Worm (Caenorhabditis elegans) whole organism, L2 larva: ENCODE measurements around the gene acr-12.

Source experiments
- C34F6.9 ChIP-seq: fragments of 150-350 bp; optimal IDR thresholded peaks from 2 replicates; lab custom pipeline; 2014; ENCODE audit warnings: missing biosample characterization, missing genetic modification characterization
- F13H6.1 ChIP-seq: sonication (generic microtip); optimal IDR thresholded peaks from 2 replicates; lab custom pipeline; 2016; ENCODE audit warnings: missing genetic modification characterization, missing compliant biosample characterization
- R02D3.7 ChIP-seq: fragments of 150-350 bp; optimal IDR thresholded peaks from 2 replicates; lab custom pipeline; 2014; ENCODE audit warnings: missing biosample characterization, missing genetic modification characterization
- Y55F3AM.14 ChIP-seq: fragments of 200-800 bp; sonication (Bioruptor generic); optimal IDR thresholded peaks from 2 replicates; lab custom pipeline; 2018; ENCODE audit warnings: mild to moderate bottlenecking, missing genetic modification characterization, missing compliant biosample characterization
- ZK546.5 ChIP-seq: sonication (generic microtip); optimal IDR thresholded peaks from 2 replicates; lab custom pipeline; 2017; ENCODE audit warnings: missing biosample characterization, missing genetic modification characterization
- alr-1 ChIP-seq: fragments of 150-350 bp; optimal IDR thresholded peaks from 2 replicates; lab custom pipeline; 2014; ENCODE audit warnings: missing biosample characterization, missing genetic modification characterization
- aly-2 ChIP-seq: fragments of 150-350 bp; optimal IDR thresholded peaks from 2 replicates; lab custom pipeline; 2014; ENCODE audit warnings: missing biosample characterization, missing genetic modification characterization
- ama-1 ChIP-seq: fragments of 150-350 bp; optimal IDR thresholded peaks from 2 replicates; lab custom pipeline; 2018; ENCODE audit warnings: inconsistent platforms
- blmp-1 ChIP-seq: sonication (generic microtip); optimal IDR thresholded peaks from 2 replicates; lab custom pipeline; 2017; ENCODE audit warnings: missing genetic modification characterization, mild to moderate bottlenecking, missing compliant biosample characterization, antibody characterized with exemption, moderate library complexity; ENCODE audit not compliant: insufficient read depth
- ceh-16 ChIP-seq: fragments of 150-350 bp; optimal IDR thresholded peaks from 2 replicates; lab custom pipeline; 2014; ENCODE audit warnings: missing biosample characterization, missing genetic modification characterization
- ceh-82 ChIP-seq: fragments of 150-350 bp; optimal IDR thresholded peaks from 2 replicates; lab custom pipeline; 2014; ENCODE audit warnings: missing biosample characterization, missing genetic modification characterization
- crh-2 ChIP-seq: sonication (generic microtip); optimal IDR thresholded peaks from 2 replicates; lab custom pipeline; 2017; ENCODE audit warnings: missing biosample characterization, missing genetic modification characterization
- dmd-4 ChIP-seq: sonication (generic microtip); optimal IDR thresholded peaks from 2 replicates; lab custom pipeline; 2017; ENCODE audit warnings: missing biosample characterization, missing genetic modification characterization
- egl-27 ChIP-seq: sonication (generic microtip); optimal IDR thresholded peaks from 3 replicates; lab custom pipeline; 2017; ENCODE audit warnings: missing biosample characterization, missing genetic modification reagents, missing genetic modification characterization
- elt-1 ChIP-seq: fragments of 150-350 bp; optimal IDR thresholded peaks from 2 replicates; lab custom pipeline; 2014; ENCODE audit warnings: missing biosample characterization, missing genetic modification characterization
- elt-3 ChIP-seq: sonication (generic microtip); optimal IDR thresholded peaks from 2 replicates; lab custom pipeline; 2017; ENCODE audit warnings: missing biosample characterization, missing genetic modification characterization
- fos-1 ChIP-seq: fragments of 150-350 bp; optimal IDR thresholded peaks from 2 replicates; lab custom pipeline; 2014; ENCODE audit warnings: missing biosample characterization, missing genetic modification characterization
- gmeb-1 ChIP-seq: fragments of 150-350 bp; optimal IDR thresholded peaks from 2 replicates; lab custom pipeline; 2014; ENCODE audit warnings: missing biosample characterization, missing genetic modification characterization
- lin-11 ChIP-seq: fragments of 150-350 bp; sonication (generic microtip); optimal IDR thresholded peaks from 2 replicates; lab custom pipeline; 2014; ENCODE audit warnings: missing biosample characterization, missing genetic modification characterization, inconsistent platforms, mixed read lengths
- lin-13 ChIP-seq: fragments of 150-350 bp; optimal IDR thresholded peaks from 2 replicates; lab custom pipeline; 2014; ENCODE audit warnings: missing biosample characterization, missing genetic modification reagents, missing genetic modification characterization
- lin-39 ChIP-seq: fragments of 150-350 bp; optimal IDR thresholded peaks from 2 replicates; lab custom pipeline; 2014; ENCODE audit warnings: missing biosample characterization, missing genetic modification reagents, missing genetic modification characterization
- lsy-2 ChIP-seq, 2 experiments: fragments of 150-350 bp in 1 of 2; sonication (generic microtip) in 1 of 2; optimal IDR thresholded peaks; 2 replicates each; lab custom pipeline; 2014 to 2017; ENCODE audit warnings: missing biosample characterization in 2 of 2, missing genetic modification characterization in 2 of 2
- mab-5 ChIP-seq: fragments of 150-350 bp; optimal IDR thresholded peaks from 2 replicates; lab custom pipeline; 2014; ENCODE audit warnings: missing biosample characterization, missing genetic modification characterization
- mbf-1 ChIP-seq: sonication (generic microtip); optimal IDR thresholded peaks from 2 replicates; lab custom pipeline; 2017; ENCODE audit warnings: missing biosample characterization, missing genetic modification characterization
- mdl-1 ChIP-seq, 2 experiments: fragments of 150-350 bp in 1 of 2; sonication (generic microtip) in 1 of 2; optimal IDR thresholded peaks; 2 replicates each; lab custom pipeline; 2017; ENCODE audit warnings: missing biosample characterization in 2 of 2, missing genetic modification characterization in 2 of 2
- nhr-10 ChIP-seq: sonication (generic microtip); optimal IDR thresholded peaks from 2 replicates; lab custom pipeline; 2017; ENCODE audit warnings: missing biosample characterization, missing genetic modification characterization
- nhr-11 ChIP-seq: fragments of 150-350 bp; optimal IDR thresholded peaks from 2 replicates; lab custom pipeline; 2014; ENCODE audit warnings: missing biosample characterization, missing genetic modification characterization
- nhr-12 ChIP-seq: fragments of 150-350 bp; optimal IDR thresholded peaks from 2 replicates; lab custom pipeline; 2014; ENCODE audit warnings: missing biosample characterization, missing genetic modification characterization
- nhr-129 ChIP-seq: fragments of 150-350 bp; optimal IDR thresholded peaks from 2 replicates; lab custom pipeline; 2014; ENCODE audit warnings: missing biosample characterization, missing genetic modification characterization
- nhr-21 ChIP-seq: fragments of 150-350 bp; optimal IDR thresholded peaks from 2 replicates; lab custom pipeline; 2014; ENCODE audit warnings: missing biosample characterization, missing genetic modification characterization
- nhr-23 ChIP-seq: fragments of 150-350 bp; optimal IDR thresholded peaks from 2 replicates; lab custom pipeline; 2014; ENCODE audit warnings: missing biosample characterization, missing genetic modification reagents, missing genetic modification characterization
- nhr-237 ChIP-seq: fragments of 150-350 bp; optimal IDR thresholded peaks from 2 replicates; lab custom pipeline; 2014; ENCODE audit warnings: missing biosample characterization, missing genetic modification characterization
- nhr-25 ChIP-seq: fragments of 150-350 bp; sonication (generic microtip); optimal IDR thresholded peaks from 3 replicates; lab custom pipeline; 2014; ENCODE audit warnings: missing biosample characterization, missing genetic modification characterization
- nhr-6 ChIP-seq: fragments of 150-350 bp; optimal IDR thresholded peaks from 2 replicates; lab custom pipeline; 2014; ENCODE audit warnings: missing biosample characterization, missing genetic modification characterization
- nhr-77 ChIP-seq: fragments of 150-350 bp; optimal IDR thresholded peaks from 2 replicates; lab custom pipeline; 2014; ENCODE audit warnings: missing biosample characterization, missing genetic modification characterization
- peb-1 ChIP-seq: fragments of 150-350 bp; optimal IDR thresholded peaks from 2 replicates; lab custom pipeline; 2014; ENCODE audit warnings: missing biosample characterization, missing genetic modification characterization
- sem-4 ChIP-seq: fragments of 150-350 bp; optimal IDR thresholded peaks from 2 replicates; lab custom pipeline; 2014; ENCODE audit warnings: missing biosample characterization, missing genetic modification reagents, missing genetic modification characterization
- skn-1 ChIP-seq: sonication (generic microtip); optimal IDR thresholded peaks from 2 replicates; lab custom pipeline; 2017; ENCODE audit warnings: missing biosample characterization, missing genetic modification characterization
- sma-3 ChIP-seq: sonication (generic microtip); optimal IDR thresholded peaks from 2 replicates; lab custom pipeline; 2016; ENCODE audit warnings: missing genetic modification reagents, missing genetic modification characterization, missing compliant biosample characterization
- sma-9 ChIP-seq, 2 experiments: fragments of 150-350 bp in 1 of 2; sonication (generic microtip) in 1 of 2; optimal IDR thresholded peaks; 2 replicates each; lab custom pipeline; 2014 to 2016; ENCODE audit warnings: missing genetic modification characterization in 2 of 2, mild to moderate bottlenecking in 1 of 2, missing biosample characterization in 1 of 2, missing compliant biosample characterization in 1 of 2, missing genetic modification reagents in 1 of 2, moderate library complexity in 1 of 2
- snpc-4 ChIP-seq: fragments of 150-350 bp; optimal IDR thresholded peaks from 2 replicates; lab custom pipeline; 2014; ENCODE audit warnings: missing biosample characterization, missing genetic modification characterization
- unc-39 ChIP-seq: fragments of 150-350 bp; optimal IDR thresholded peaks from 2 replicates; lab custom pipeline; 2014; ENCODE audit warnings: missing biosample characterization, missing genetic modification characterization
- unc-55 ChIP-seq: fragments of 150-350 bp; sonication (generic microtip); optimal IDR thresholded peaks from 3 replicates; lab custom pipeline; 2014; ENCODE audit warnings: missing biosample characterization, missing genetic modification reagents, missing genetic modification characterization
- unc-62 ChIP-seq: fragments of 150-350 bp; optimal IDR thresholded peaks from 2 replicates; lab custom pipeline; 2014; ENCODE audit warnings: missing biosample characterization, missing genetic modification reagents, missing genetic modification characterization
- zag-1 ChIP-seq: fragments of 150-350 bp; optimal IDR thresholded peaks from 2 replicates; lab custom pipeline; 2014; ENCODE audit warnings: missing biosample characterization, missing genetic modification characterization
- ztf-1 ChIP-seq: fragments of 200-800 bp; sonication (Bioruptor generic); conservative IDR thresholded peaks from 2 replicates; pipeline ENCODE4 v1.3.6; 2022; ENCODE audit warnings: missing genetic modification characterization, missing compliant biosample characterization
- ztf-11 ChIP-seq: sonication (generic microtip); optimal IDR thresholded peaks from 2 replicates; lab custom pipeline; 2017; ENCODE audit warnings: missing biosample characterization, missing genetic modification characterization
- ztf-4 ChIP-seq: fragments of 150-350 bp; optimal IDR thresholded peaks from 2 replicates; lab custom pipeline; 2014; ENCODE audit warnings: missing biosample characterization, missing genetic modification characterization

acr-12 gene

ce11 chrX:13514384-13514783 is 18.3 kb upstream of the acr-12 start:
- TF ChIP-seq lin-11 (tag; lab: Kevin White, UChicago) = no peak
- TF ChIP-seq nhr-23 = no peak
- TF ChIP-seq skn-1 (tag; lab: Kevin White, UChicago) = peak; percentile 88
- TF ChIP-seq fos-1 = peak; percentile 82
- peak; percentile 86 for TF ChIP-seq mab-5
- peak; percentile 83 for TF ChIP-seq snpc-4 (tag; lab: Kevin White, UChicago)
- peak; percentile 96 for TF ChIP-seq nhr-21
- peak; percentile 33 for TF ChIP-seq blmp-1 (tag; lab: Kevin White, UChicago)
- TF ChIP-seq sma-3 = peak; percentile 91
- peak; percentile 34 for TF ChIP-seq ceh-82
- TF ChIP-seq nhr-25 (tag; lab: Kevin White, UChicago) = peak; percentile 89
- peak; percentile 52 for TF ChIP-seq nhr-12 (tag; lab: Kevin White, UChicago)
- peak; percentile 92 for TF ChIP-seq lin-13 (GFP tag; lab: Kevin White, UChicago)
- peak; percentile 90 for TF ChIP-seq nhr-10 (tag; lab: Kevin White, UChicago)
- peak; percentile 90 for TF ChIP-seq gmeb-1 (tag; lab: Kevin White, UChicago)
- no peak for TF ChIP-seq ztf-1
- TF ChIP-seq nhr-77 (tag; lab: Kevin White, UChicago) = peak; percentile 87
- TF ChIP-seq ztf-4 = peak; percentile 80
- TF ChIP-seq sem-4 (tag; lab: Kevin White, UChicago) = peak; percentile 94
- TF ChIP-seq aly-2 (tag; lab: Kevin White, UChicago) = no peak
- TF ChIP-seq unc-55 (GFP tag; lab: Kevin White, UChicago) = peak; percentile 99
- TF ChIP-seq ama-1 = no peak
- TF ChIP-seq ztf-11 = peak; percentile 20
- peak; percentile 64 for TF ChIP-seq R02D3.7 (tag; lab: Kevin White, UChicago)
- TF ChIP-seq unc-39 (tag; lab: Kevin White, UChicago) = no peak
- peak; percentile 88 for TF ChIP-seq F13H6.1 (tag; lab: Kevin White, UChicago)
- TF ChIP-seq elt-1 (tag; lab: Kevin White, UChicago) = no peak
- TF ChIP-seq C34F6.9 (tag; lab: Kevin White, UChicago) = peak; percentile 96
- TF ChIP-seq dmd-4 = peak; percentile 78
- TF ChIP-seq nhr-129 (tag; lab: Kevin White, UChicago) = peak; percentile 95
- no peak for TF ChIP-seq elt-3
- no peak for TF ChIP-seq Y55F3AM.14 (GFP tag; lab: Kevin White, UChicago)
- no peak for TF ChIP-seq alr-1 (tag; lab: Kevin White, UChicago)
- TF ChIP-seq nhr-11 (tag; lab: Kevin White, UChicago) = no peak
- no peak for TF ChIP-seq lin-39 (tag; lab: Kevin White, UChicago)
- no peak for TF ChIP-seq peb-1 (tag; lab: Kevin White, UChicago)
- peak; percentile 68 for TF ChIP-seq ceh-16 (tag; lab: Kevin White, UChicago)
- TF ChIP-seq nhr-6 = peak; percentile 93
- peak; percentile 67 for TF ChIP-seq mbf-1 (tag; lab: Kevin White, UChicago)
- TF ChIP-seq nhr-237 = peak; percentile 88
- peak; percentile 91 for TF ChIP-seq egl-27 (tag; lab: Kevin White, UChicago)
- peak; percentile 81 for TF ChIP-seq sma-9 (GFP tag; optimal IDR thresholded peaks at IDR 0.05; lab: Kevin White, UChicago)
- no peak for TF ChIP-seq sma-9 (tag; optimal IDR thresholded peaks at IDR 0.05; lab: Kevin White, UChicago)
- peak; percentile 45 for TF ChIP-seq zag-1 (tag; lab: Kevin White, UChicago)
- TF ChIP-seq ZK546.5 (tag; lab: Kevin White, UChicago) = peak; percentile 40
- TF ChIP-seq unc-62 (GFP tag; lab: Kevin White, UChicago) = peak; percentile 10
- TF ChIP-seq mdl-1 (tag; optimal IDR thresholded peaks at IDR 0.05; lab: Kevin White, UChicago) = peak; percentile 30 to 82
- peak; percentile 85 to 89 for TF ChIP-seq lsy-2 (tag; optimal IDR thresholded peaks at IDR 0.05; lab: Kevin White, UChicago)
- TF ChIP-seq crh-2 (tag; lab: Kevin White, UChicago) = peak; percentile 98
